Worm (Caenorhabditis elegans): ENCODE measurements around the gene F18G5.1.

F18G5.1 gene

DNA sequence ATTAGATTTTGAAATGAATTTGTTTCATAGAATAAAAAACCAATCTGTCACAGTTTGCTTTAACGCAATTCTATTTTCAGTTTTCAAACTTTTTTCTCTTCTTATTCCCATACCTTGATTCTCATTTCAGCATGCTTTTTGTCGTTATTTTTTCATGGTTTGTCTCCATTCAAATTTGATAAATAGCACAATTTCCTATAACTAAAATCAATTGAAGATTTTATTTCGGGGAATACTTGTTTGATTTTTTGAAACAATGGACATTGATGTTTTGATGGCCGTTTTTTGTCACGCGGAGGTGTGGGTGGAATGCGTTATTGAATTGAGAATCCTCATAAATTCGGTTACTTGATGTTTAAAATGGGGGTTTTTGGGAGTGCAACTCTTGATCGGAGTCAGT is 23.4 kb downstream of the F18G5.1 start, which contains the start of gene B0416.11:
Gene B0416.11, minus strand, starts transcription at position 101 of the 400 bp plus-strand sequence.
- TF ChIP-seq ztf-4 (tag; optimal IDR thresholded peaks at IDR 0.05) (no peak), skn-1 (tag; optimal IDR thresholded peaks at IDR 0.05) (no peak), zag-1 (tag; optimal IDR thresholded peaks at IDR 0.05) (no peak), nhr-77 (tag; optimal IDR thresholded peaks at IDR 0.05) (no peak), fos-1 (tag; optimal IDR thresholded peaks at IDR 0.05) (no peak), nhr-12 (tag; optimal IDR thresholded peaks at IDR 0.05) (no peak), alr-1 (tag; optimal IDR thresholded peaks at IDR 0.05) (no peak), nhr-6 (tag; optimal IDR thresholded peaks at IDR 0.05) (no peak), elt-3 (tag; optimal IDR thresholded peaks at IDR 0.05) (no peak), ama-1 (optimal IDR thresholded peaks at IDR 0.05) (no peak), unc-62 (GFP tag; optimal IDR thresholded peaks at IDR 0.05) (no peak), ceh-82 (tag; optimal IDR thresholded peaks at IDR 0.05) (no peak), mdl-1 (tag; optimal IDR thresholded peaks at IDR 0.05) (no peak), lin-13 (GFP tag; optimal IDR thresholded peaks at IDR 0.05) (no peak), ZK546.5 (tag; optimal IDR thresholded peaks at IDR 0.05) (no peak), Y55F3AM.14 (GFP tag; optimal IDR thresholded peaks at IDR 0.05) (no peak), nhr-129 (tag; optimal IDR thresholded peaks at IDR 0.05) (no peak), blmp-1 (tag; optimal IDR thresholded peaks at IDR 0.05; ENCODE audit: insufficient read depth) (no peak), nhr-237 (tag; optimal IDR thresholded peaks at IDR 0.05) (no peak), C34F6.9 (tag; optimal IDR thresholded peaks at IDR 0.05) (no peak)

DNA sequence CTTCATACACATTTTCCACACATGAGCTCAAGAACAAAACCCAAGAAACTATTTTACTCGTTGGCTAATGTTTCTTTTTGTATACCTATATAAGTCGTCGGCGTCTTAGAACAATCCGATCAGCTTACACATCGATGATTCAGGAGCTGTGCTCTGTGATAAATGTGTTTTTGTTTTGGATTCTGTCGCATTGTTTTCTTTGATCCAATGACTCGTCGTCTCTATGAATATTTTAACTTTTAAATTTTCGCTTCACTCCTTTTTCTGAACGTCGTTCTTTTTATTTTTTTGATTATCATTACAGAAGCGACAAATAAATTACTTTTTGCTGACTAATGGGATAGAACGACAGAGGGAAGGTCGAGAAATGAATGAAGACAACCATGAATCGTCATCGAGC is 31.7 kb downstream of the F18G5.1 start, which contains the start of gene B0416.3:
Gene B0416.3, plus strand, starts transcription at position 301 of the 400 bp plus-strand sequence.
- TF ChIP-seq elt-3 (tag; optimal IDR thresholded peaks at IDR 0.05) (no peak), blmp-1 (tag; optimal IDR thresholded peaks at IDR 0.05; ENCODE audit: insufficient read depth) (no peak), ztf-11 (tag; optimal IDR thresholded peaks at IDR 0.05) (no peak), mbf-1 (tag; optimal IDR thresholded peaks at IDR 0.05) (no peak), nhr-25 (tag; optimal IDR thresholded peaks at IDR 0.05) (no peak), dmd-4 (tag; optimal IDR thresholded peaks at IDR 0.05) (no peak), sma-3 (GFP tag; optimal IDR thresholded peaks at IDR 0.05) (no peak)

DNA sequence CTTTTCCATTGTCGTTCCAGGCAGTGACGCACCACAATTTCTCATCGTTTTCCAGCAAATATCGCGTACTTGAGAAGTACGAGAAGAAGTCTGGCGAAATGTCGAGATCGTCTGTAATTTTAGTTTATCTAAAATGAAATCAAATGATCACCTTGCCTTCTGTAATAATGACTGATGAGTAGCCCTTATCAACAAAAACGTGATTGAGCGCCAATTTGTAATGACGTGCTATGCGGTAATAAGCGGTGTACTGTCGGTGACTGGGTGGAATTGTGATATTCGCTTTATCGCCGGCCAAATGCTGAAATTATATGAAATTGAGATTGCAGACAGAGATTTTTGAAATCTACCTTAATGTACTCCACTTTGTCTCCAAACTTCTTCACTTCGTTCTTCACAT is 35.8 kb downstream of the F18G5.1 start:
- no peak for TF ChIP-seq crh-2 (tag; optimal IDR thresholded peaks at IDR 0.05)
- TF ChIP-seq lin-13 (GFP tag; optimal IDR thresholded peaks at IDR 0.05), result no peak
- peak; percentile 20 for TF ChIP-seq sma-9 (GFP tag; optimal IDR thresholded peaks at IDR 0.05)
- TF ChIP-seq sma-9 (tag; optimal IDR thresholded peaks at IDR 0.05), result no peak
- TF ChIP-seq nhr-23 (tag; optimal IDR thresholded peaks at IDR 0.05), result no peak
- TF ChIP-seq sem-4 (tag; optimal IDR thresholded peaks at IDR 0.05), result no peak
- TF ChIP-seq elt-3 (tag; optimal IDR thresholded peaks at IDR 0.05), result no peak
- TF ChIP-seq nhr-21 (tag; optimal IDR thresholded peaks at IDR 0.05), result no peak
- TF ChIP-seq unc-39 (tag; optimal IDR thresholded peaks at IDR 0.05), result no peak
- no peak for TF ChIP-seq unc-55 (GFP tag; optimal IDR thresholded peaks at IDR 0.05)
- TF ChIP-seq fos-1 (tag; optimal IDR thresholded peaks at IDR 0.05), result peak; percentile 89
- TF ChIP-seq lin-39 (tag; optimal IDR thresholded peaks at IDR 0.05), result no peak

DNA sequence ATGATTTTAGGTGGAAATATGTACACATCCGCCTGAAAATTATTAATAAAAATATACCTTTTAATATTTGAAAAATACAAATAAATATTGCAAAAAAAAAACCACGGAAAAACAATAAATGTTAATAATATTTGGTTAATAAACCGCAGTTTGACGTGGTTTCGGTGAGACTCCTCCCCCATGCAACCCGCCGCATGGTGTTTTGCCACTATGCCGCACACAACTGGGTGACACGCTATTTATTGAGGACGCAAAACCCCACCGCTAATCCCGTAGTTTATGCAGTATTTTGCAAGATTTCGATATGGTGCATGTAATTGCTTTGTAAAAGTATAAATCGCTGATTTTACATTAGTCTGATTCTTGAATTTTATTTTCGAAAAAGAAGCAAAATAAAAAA is 36.9 kb downstream of the F18G5.1 start, which contains the start of gene gly-13:
Gene gly-13, minus strand, starts transcription at position 32 of the 400 bp plus-strand sequence.
- TF ChIP-seq nhr-77 (tag; optimal IDR thresholded peaks at IDR 0.05) (no peak), egl-27 (tag; optimal IDR thresholded peaks at IDR 0.05) (no peak), sem-4 (tag; optimal IDR thresholded peaks at IDR 0.05) (peak; percentile 45), mab-5 (tag; optimal IDR thresholded peaks at IDR 0.05) (no peak), elt-3 (tag; optimal IDR thresholded peaks at IDR 0.05) (no peak), ztf-4 (tag; optimal IDR thresholded peaks at IDR 0.05) (peak; percentile 7), lin-39 (tag; optimal IDR thresholded peaks at IDR 0.05) (no peak), lsy-2 (tag; optimal IDR thresholded peaks at IDR 0.05) (peak in 1 of 2 experiments; percentile 51), nhr-6 (tag; optimal IDR thresholded peaks at IDR 0.05) (no peak), crh-2 (tag; optimal IDR thresholded peaks at IDR 0.05) (peak; percentile 32), blmp-1 (tag; optimal IDR thresholded peaks at IDR 0.05; ENCODE audit: insufficient read depth) (no peak), nhr-25 (tag; optimal IDR thresholded peaks at IDR 0.05) (peak; percentile 35), skn-1 (tag; optimal IDR thresholded peaks at IDR 0.05) (no peak), lin-11 (tag; optimal IDR thresholded peaks at IDR 0.05) (peak; percentile 28), F13H6.1 (tag; optimal IDR thresholded peaks at IDR 0.05) (peak; percentile 38), fos-1 (tag; optimal IDR thresholded peaks at IDR 0.05) (peak; percentile 2), nhr-129 (tag; optimal IDR thresholded peaks at IDR 0.05) (peak; percentile 51), nhr-10 (tag; optimal IDR thresholded peaks at IDR 0.05) (no peak), snpc-4 (tag; optimal IDR thresholded peaks at IDR 0.05) (no peak), gmeb-1 (tag; optimal IDR thresholded peaks at IDR 0.05) (no peak), aly-2 (tag; optimal IDR thresholded peaks at IDR 0.05) (no peak)
